Fruit fly (Drosophila melanogaster) whole organism, pupa: Measurements from ENCODE around the gene Twdlalpha.

Experiments
- CG10348 ChIP-seq: fragments of 200-800 bp; sonication (Bioruptor generic); IDR thresholded peaks from 2 replicates; pipeline ENCODE4 v1.3.6; 2022; ENCODE audit warnings: missing biosample characterization, missing genetic modification characterization
- CG12605 ChIP-seq: fragments of 200-800 bp; sonication (Bioruptor generic); IDR thresholded peaks from 2 replicates; pipeline ENCODE4 v1.3.6; 2022; ENCODE audit warnings: missing biosample characterization, missing genetic modification characterization
- CG13204 ChIP-seq: fragments of 200-800 bp; sonication (Bioruptor generic); optimal IDR thresholded peaks from 2 replicates; lab custom pipeline; 2018; ENCODE audit warnings: missing biosample characterization, mild to moderate bottlenecking, missing genetic modification characterization, moderate library complexity
- CG14655 ChIP-seq: fragments of 200-800 bp; sonication (Bioruptor generic); optimal IDR thresholded peaks from 3 replicates; lab custom pipeline; 2017; ENCODE audit warnings: mild to moderate bottlenecking, missing biosample characterization, missing genetic modification reagents, missing genetic modification characterization
- CG15710 ChIP-seq: fragments of 200-800 bp; sonication (Bioruptor generic); optimal IDR thresholded peaks from 2 replicates; lab custom pipeline; 2018; ENCODE audit warnings: missing biosample characterization, mild to moderate bottlenecking, missing genetic modification characterization, moderate library complexity
- CG17806 ChIP-seq: fragments of 200-800 bp; sonication (Bioruptor generic); optimal IDR thresholded peaks from 2 replicates; lab custom pipeline; 2018; ENCODE audit warnings: missing biosample characterization, mild to moderate bottlenecking, missing genetic modification characterization, moderate library complexity
- CG32121 ChIP-seq: fragments of 200-800 bp; sonication (Bioruptor generic); IDR thresholded peaks from 2 replicates; pipeline ENCODE4 v1.3.6; 2022; ENCODE audit warnings: missing biosample characterization, missing genetic modification characterization
- CG34367 ChIP-seq: fragments of 200-800 bp; sonication (Bioruptor generic); optimal IDR thresholded peaks from 2 replicates; lab custom pipeline; 2018; ENCODE audit warnings: missing biosample characterization, mild to moderate bottlenecking, missing genetic modification characterization
- CG4496 ChIP-seq: fragments of 200-800 bp; sonication (Bioruptor generic); IDR thresholded peaks from 3 replicates; pipeline ENCODE4 v1.3.6; 2022; ENCODE audit warnings: missing biosample characterization, missing genetic modification characterization
- CG8159 ChIP-seq: fragments of 200-800 bp; sonication (Bioruptor generic); optimal IDR thresholded peaks from 3 replicates; lab custom pipeline; 2018; ENCODE audit warnings: missing biosample characterization, mild to moderate bottlenecking, missing genetic modification characterization, moderate library complexity
- CG8301 ChIP-seq: fragments of 200-800 bp; sonication (Bioruptor generic); optimal IDR thresholded peaks from 2 replicates; lab custom pipeline; 2018; ENCODE audit warnings: missing biosample characterization, mild to moderate bottlenecking, missing genetic modification characterization
- CG9948 ChIP-seq: fragments of 200-800 bp; sonication (Bioruptor generic); optimal IDR thresholded peaks from 2 replicates; lab custom pipeline; 2018; ENCODE audit warnings: missing biosample characterization, mild to moderate bottlenecking, missing genetic modification characterization, moderate library complexity
- D1 ChIP-seq: fragments of 200-800 bp; sonication (Bioruptor generic); optimal IDR thresholded peaks from 2 replicates; lab custom pipeline; 2018; ENCODE audit warnings: missing biosample characterization, mild to moderate bottlenecking, missing genetic modification characterization, moderate library complexity
- EcR ChIP-seq: fragments of 200-800 bp; sonication (Bioruptor generic); optimal IDR thresholded peaks from 3 replicates; lab custom pipeline; 2019; ENCODE audit warnings: missing biosample characterization, missing genetic modification characterization, mild to moderate bottlenecking, moderate library complexity, missing genetic modification reagents
- Ets98B ChIP-seq: fragments of 200-800 bp; sonication (Bioruptor generic); IDR thresholded peaks from 2 replicates; pipeline ENCODE4 v1.3.6; 2022; ENCODE audit warnings: missing biosample characterization, missing genetic modification characterization
- Pif1A ChIP-seq: fragments of 200-800 bp; sonication (Bioruptor generic); optimal IDR thresholded peaks from 3 replicates; lab custom pipeline; 2016; ENCODE audit warnings: missing biosample characterization, missing genetic modification characterization
- Pif1B ChIP-seq: fragments of 200-800 bp; sonication (Bioruptor generic); optimal IDR thresholded peaks from 3 replicates; lab custom pipeline; 2016; ENCODE audit warnings: missing biosample characterization, missing genetic modification characterization
- Snoo ChIP-seq: fragments of 200-800 bp; sonication (Bioruptor generic); optimal IDR thresholded peaks from 3 replicates; lab custom pipeline; 2017; ENCODE audit warnings: missing biosample characterization, mild to moderate bottlenecking, missing genetic modification characterization, inconsistent platforms
- fd96Ca ChIP-seq: fragments of 200-800 bp; sonication (Bioruptor generic); IDR thresholded peaks from 3 replicates; pipeline ENCODE4 v1.3.6; 2022; ENCODE audit warnings: missing biosample characterization, missing genetic modification characterization
- gl ChIP-seq: fragments of 200-800 bp; sonication (Bioruptor generic); optimal IDR thresholded peaks from 2 replicates; lab custom pipeline; 2018; ENCODE audit warnings: missing biosample characterization, mild to moderate bottlenecking, missing genetic modification characterization
- rn ChIP-seq: fragments of 200-800 bp; sonication (Bioruptor generic); IDR thresholded peaks from 2 replicates; pipeline ENCODE4 v1.3.6; 2022; ENCODE audit warnings: missing biosample characterization, missing genetic modification characterization

Twdlalpha gene

dm6 chrX:16742547-16742946 is at the start of gene Twdlalpha:
Gene Twdlalpha, plus strand, starts transcription at chrX:16742847.
- TF ChIP-seq Ets98B (GFP tag; lab: Robert Waterston, UW) (no peak), fd96Ca (GFP tag; lab: Robert Waterston, UW) (no peak), CG14655 (GFP tag; lab: Kevin White, UChicago) (no peak), CG32121 (no peak), gl (no peak)

DNA sequence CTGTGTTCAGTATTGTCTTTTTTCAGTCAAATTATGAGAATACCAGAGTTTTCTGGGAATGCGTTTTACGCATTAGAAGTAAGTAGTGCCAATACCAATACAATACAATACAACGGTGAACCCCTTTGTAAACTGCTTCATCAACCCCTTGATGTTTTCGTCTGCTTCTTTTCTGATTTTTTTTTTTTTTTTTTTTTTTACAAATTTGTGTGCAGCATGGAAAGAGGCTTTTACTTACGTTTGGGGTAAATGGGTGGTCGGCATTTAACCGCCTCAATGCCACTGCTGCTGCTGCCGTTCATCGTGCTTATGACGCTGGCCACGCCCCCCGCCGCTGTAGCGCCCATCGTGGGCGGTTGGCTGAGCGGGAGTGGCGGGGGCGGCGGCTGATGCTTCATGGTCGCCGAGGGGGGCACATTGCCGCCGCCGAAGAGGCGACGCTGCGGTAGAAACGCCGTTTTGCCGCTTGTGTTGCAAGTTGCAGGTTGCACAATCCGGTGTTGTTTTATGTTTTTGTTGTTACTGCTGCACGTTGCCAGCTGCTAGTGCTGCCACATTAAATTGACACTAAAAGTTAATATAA is 48.8 kb upstream of the Twdlalpha start:
- 0 out of 3 replicates have a peak, but pooled peaks have one; percentile 25 for TF ChIP-seq CG4496 (GFP tag; lab: Robert Waterston, UW)
- TF ChIP-seq gl: no peak
- peak; percentile 55 for TF ChIP-seq CG13204 (GFP tag; lab: Kevin White, UChicago)
- TF ChIP-seq CG32121: no peak
- no peak for TF ChIP-seq CG10348 (GFP tag; lab: Robert Waterston, UW)
- TF ChIP-seq, all 21 proteins: peak for 2

dm6 chrX:16694477-16694876 is 48.2 kb upstream of the Twdlalpha start:
- TF ChIP-seq CG10348 (GFP tag; lab: Robert Waterston, UW) (no peak), CG14655 (GFP tag; lab: Kevin White, UChicago) (peak; percentile 9), EcR (GFP tag; lab: Kevin White, UChicago) (no peak), CG4496 (GFP tag; lab: Robert Waterston, UW) (no peak)

DNA sequence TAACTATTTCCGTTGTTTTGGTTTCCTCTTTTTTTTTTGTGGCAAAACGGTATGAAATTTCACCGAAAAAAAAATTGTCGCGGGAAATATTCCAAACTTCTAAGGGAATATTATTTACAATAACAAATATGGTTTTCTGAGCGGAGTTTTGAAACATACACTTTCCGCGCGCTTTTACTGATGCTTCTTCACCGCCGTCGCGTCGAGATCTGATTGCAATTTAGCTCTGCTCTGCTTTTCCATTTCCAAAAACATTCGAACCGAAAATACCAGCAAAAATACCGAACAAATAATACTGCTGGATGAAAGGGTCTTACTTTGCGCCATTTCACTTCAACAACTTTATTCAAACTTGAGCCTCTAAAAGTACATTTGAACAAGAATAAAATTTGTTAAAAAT is 47.7 kb upstream of the Twdlalpha start, which contains the start of gene Septin4:
Gene Septin4 (minus strand): TSS at position 215 of the 400 bp plus-strand sequence.
- TF ChIP-seq CG17806 (tag; lab: Kevin White, UChicago): no peak
- TF ChIP-seq CG4496 (GFP tag; lab: Robert Waterston, UW): 0 out of 3 replicates have a peak, but pooled peaks have one; percentile 28
- TF ChIP-seq CG10348 (GFP tag; lab: Robert Waterston, UW): no peak
- no peak for TF ChIP-seq CG8159 (tag; lab: Kevin White, UChicago)

dm6 chrX:16695658-16696181 is 46.9 kb upstream of the Twdlalpha start, which contains the start of gene CG4678:
Gene CG4678, plus strand, starts transcription at chrX:16696131.
- TF ChIP-seq CG34367 (tag; lab: Kevin White, UChicago): no peak
- TF ChIP-seq CG17806 (tag; lab: Kevin White, UChicago): no peak
- no peak for TF ChIP-seq CG32121
- TF ChIP-seq Ets98B (GFP tag; lab: Robert Waterston, UW): no peak

DNA sequence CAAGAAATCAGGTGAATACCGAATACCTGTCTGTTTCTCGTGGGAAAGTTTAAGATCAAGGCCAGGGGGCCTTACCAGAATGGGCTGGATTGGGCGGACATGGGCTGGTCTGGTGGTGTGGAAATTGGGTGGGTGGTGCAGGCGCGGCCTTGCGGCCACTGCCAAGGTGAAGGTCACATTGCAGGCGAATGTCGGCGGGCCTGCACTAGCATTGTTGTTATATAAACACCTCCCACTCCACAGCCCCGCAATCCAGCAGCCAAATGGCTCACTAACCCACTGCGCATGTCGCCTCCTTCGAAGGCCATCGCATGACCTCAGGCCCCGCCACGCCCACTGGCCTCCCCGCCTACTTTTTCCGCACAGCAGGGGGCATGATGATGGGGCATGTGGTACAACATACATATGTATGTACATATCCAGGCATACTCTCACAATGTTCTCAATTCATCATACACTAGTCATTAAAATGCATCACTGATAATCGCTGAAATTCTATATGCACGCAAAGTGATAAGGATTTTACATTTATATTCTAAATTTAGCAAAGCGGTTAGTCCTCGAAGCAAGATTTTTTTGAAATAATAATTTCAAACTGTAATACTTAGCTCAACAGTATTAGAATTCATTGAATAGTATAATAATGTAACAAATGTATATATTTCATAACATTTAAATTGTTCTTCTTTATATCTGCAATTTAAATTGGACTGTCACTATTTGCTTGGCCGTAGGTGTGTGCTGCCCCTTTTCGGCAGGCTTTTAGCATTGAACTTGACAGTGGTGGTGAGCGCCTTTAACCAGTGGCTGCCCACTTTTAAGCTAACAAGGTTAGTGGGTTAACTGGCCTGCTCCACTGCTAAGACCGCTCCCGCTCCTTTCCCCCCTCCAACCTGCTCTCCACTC is 45.8 kb upstream of the Twdlalpha start:
- TF ChIP-seq rn (no peak), CG14655 (GFP tag; lab: Kevin White, UChicago) (peak; percentile 16), CG9948 (no peak), Snoo (tag; lab: Kevin White, UChicago) (peak; percentile 2), CG8301 (tag; lab: Kevin White, UChicago) (peak; percentile 39)
- TF ChIP-seq, all 21 proteins: peak for 3

DNA sequence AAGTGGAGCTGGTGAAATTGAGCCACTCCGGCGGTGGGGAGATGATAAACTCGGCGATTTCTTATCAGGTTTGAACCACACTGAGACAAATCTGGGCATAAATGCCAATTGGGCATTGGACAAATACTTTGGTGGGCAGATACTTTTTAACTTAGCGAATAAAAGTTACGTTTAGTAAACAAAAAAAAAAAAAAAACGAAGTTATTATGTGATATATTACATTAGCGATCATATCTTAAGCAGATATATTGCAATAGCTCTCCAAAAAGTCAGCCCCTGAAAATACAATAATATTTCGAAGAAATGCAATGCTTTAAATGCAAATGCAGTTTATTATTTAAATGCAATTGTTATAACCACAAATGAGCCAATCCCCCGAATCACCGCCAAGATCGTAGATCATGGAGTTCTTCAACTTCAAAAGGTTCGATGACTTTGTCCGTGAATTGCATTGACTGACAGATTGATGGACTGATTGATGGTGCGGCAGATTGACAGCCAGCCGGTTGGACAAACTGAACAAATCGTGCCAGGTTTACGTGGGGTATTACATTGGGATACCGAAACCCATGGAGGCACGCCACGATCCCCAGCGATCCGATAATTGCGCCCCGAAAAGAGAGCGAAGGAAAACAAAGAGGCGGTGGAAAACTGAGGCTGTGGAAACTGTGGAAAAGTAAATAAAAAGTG is 44.6 kb upstream of the Twdlalpha start:
- TF ChIP-seq gl (no peak), Pif1A (GFP tag; lab: Kevin White, UChicago) (no peak), D1 (no peak), CG8301 (tag; lab: Kevin White, UChicago) (no peak), CG10348 (GFP tag; lab: Robert Waterston, UW) (no peak), fd96Ca (GFP tag; lab: Robert Waterston, UW) (no peak), CG4496 (GFP tag; lab: Robert Waterston, UW) (no peak), CG13204 (GFP tag; lab: Kevin White, UChicago) (no peak), CG17806 (tag; lab: Kevin White, UChicago) (no peak)

- TF ChIP-seq Snoo (tag; lab: Kevin White, UChicago) (no peak), CG8301 (tag; lab: Kevin White, UChicago) (no peak), CG4496 (GFP tag; lab: Robert Waterston, UW) (no peak), Pif1B (GFP tag; lab: Kevin White, UChicago) (no peak), CG10348 (GFP tag; lab: Robert Waterston, UW) (no peak), CG8159 (tag; lab: Kevin White, UChicago) (no peak), rn (no peak), CG12605 (GFP tag; lab: Robert Waterston, UW) (no peak), EcR (GFP tag; lab: Kevin White, UChicago) (no peak), CG32121 (no peak), D1 (no peak), CG34367 (tag; lab: Kevin White, UChicago) (no peak), CG15710 (tag; lab: Kevin White, UChicago) (no peak), CG17806 (tag; lab: Kevin White, UChicago) (no peak), CG9948 (no peak), fd96Ca (GFP tag; lab: Robert Waterston, UW) (no peak)
These were observed 42.6 kb upstream of the Twdlalpha start, which contains the start of gene CG9676 for dm6 chrX:16700070-16700469. Gene CG9676, minus strand, starts transcription at chrX:16700170.
